Worm (Caenorhabditis elegans): ENCODE results near the gene daf-42.

Gene daf-42

DNA sequence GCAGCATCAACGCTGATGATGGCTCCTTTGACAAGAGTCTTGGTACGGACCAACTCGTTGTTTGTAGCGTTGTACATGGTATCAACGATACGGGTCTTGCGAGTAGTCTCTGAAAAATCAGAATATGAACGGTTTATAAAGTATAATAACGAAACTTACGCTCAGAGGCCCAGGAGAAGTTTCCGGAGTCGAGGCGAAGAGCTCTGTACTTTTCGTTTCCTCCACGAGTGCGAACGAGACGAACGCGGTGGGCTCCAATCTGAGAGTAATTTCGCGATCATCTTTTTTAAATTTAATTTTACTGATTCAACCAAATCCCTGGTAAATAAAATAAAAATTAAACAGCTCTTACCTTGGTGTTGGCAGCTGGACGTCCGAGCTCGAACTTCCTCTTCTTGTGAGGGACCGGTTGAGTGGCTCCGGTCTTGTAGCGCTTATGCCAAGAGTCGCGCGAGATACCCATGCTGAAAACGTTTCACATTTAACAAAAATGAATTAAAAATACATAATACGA lies 33.2 kb downstream of the daf-42 start, which contains the start of gene rps-8:
rps-8 (minus strand) TSS at position 464 of the 514 bp plus-strand sequence.
- no peak for TF ChIP-seq him-1 (tag; optimal IDR thresholded peaks at IDR 0.05)
- TF ChIP-seq dao-5 (tag; optimal IDR thresholded peaks at IDR 0.05), result no peak
- no peak for TF ChIP-seq W03F9.2 (tag; optimal IDR thresholded peaks at IDR 0.05)

DNA sequence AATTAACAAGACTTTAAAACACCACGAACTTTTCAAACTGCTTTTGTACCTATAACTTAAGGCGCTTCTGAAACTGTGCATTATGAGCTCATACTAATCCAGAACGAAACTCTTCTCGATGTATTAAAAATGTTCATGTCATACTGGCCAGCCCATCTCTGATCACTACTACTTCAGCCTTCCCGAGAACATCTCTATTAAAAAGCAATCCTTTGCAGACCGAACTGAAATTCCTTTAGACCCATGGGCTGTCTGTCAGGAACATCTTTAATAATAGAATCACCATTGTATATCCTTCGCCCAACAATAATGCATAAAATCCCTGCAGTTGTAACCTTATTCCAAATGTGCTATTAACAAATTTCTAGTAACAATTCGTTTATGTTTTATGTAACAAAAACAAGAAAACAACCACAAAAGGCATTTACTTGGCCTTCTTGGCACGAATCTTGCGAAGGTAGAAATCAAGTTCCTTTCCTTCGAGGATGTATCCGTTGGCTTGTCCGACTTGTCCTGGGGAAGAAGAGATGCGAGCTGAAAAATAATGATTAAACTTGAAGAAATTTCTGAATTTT lies 33.9 kb downstream of the daf-42 start:
- TF ChIP-seq W03F9.2 (tag; optimal IDR thresholded peaks at IDR 0.05), result no peak
- no peak for TF ChIP-seq him-1 (tag; optimal IDR thresholded peaks at IDR 0.05)
- TF ChIP-seq dao-5 (tag; optimal IDR thresholded peaks at IDR 0.05), result no peak

DNA sequence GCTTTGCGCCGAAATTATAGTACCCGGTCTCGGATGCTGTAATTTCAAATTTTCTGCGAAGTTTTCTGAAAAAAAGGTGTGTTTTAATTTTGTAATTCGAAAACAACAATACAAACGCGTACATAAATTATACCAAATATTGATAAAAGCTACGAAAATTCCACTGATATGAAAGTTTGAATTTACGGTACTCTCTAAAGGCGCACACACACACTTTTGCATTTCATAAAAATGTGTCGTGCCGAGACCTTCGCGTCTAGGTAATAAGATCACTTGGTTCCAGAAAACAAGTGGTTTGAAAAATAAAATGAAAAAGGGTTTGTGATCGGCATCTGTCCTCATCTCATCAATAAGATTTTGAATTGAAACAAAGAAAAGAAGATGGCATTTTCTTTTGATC lies 35.8 kb downstream of the daf-42 start:
- no peak for TF ChIP-seq dao-5 (tag; optimal IDR thresholded peaks at IDR 0.05)
- no peak for TF ChIP-seq him-1 (tag; optimal IDR thresholded peaks at IDR 0.05)
- TF ChIP-seq W03F9.2 (tag; optimal IDR thresholded peaks at IDR 0.05), result no peak

DNA sequence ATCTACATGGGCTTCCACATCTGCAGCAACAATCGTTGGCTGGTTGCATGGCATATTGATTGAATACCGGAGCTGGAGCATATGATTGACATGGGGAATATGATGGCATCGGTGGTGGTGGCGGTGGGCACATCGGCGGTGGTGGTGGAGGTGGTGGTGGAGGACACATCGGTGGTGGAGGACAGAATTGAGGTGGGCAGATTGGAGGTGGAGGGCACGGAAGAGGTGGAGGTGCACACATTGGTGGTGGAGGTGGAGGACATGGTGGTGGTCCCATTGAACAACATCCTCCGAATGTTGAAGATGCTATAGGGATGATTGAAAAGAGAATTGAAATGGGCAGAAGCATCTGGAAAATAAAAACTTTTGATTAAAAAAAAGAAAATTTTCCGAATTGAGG lies 36.2 kb downstream of the daf-42 start, which contains the start of gene grl-4:
grl-4 (minus strand) TSS at position 351 of the 400 bp plus-strand sequence.
- no peak for TF ChIP-seq W03F9.2 (tag; optimal IDR thresholded peaks at IDR 0.05)

DNA sequence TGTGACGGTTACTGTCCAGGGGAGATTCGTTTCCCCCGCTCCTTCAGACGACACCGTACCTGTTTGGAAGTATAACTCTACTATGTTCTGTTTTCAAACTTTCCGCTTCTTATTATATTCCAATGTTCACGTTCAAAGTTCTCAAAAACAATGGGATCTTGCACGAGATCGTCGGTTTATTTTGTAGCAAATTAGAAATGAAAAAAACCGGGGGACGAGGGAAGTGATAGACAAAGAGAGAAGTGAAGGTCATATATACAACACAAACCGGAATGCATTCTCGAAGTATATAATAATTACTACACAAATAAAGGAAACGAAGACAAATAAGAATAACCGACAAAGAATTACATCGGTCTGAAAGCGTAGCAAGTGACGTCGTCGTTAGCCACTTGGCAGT lies 37.0 kb downstream of the daf-42 start:
- TF ChIP-seq W03F9.2 (tag; optimal IDR thresholded peaks at IDR 0.05), result no peak
- no peak for TF ChIP-seq him-1 (tag; optimal IDR thresholded peaks at IDR 0.05)
- no peak for TF ChIP-seq dao-5 (tag; optimal IDR thresholded peaks at IDR 0.05)

DNA sequence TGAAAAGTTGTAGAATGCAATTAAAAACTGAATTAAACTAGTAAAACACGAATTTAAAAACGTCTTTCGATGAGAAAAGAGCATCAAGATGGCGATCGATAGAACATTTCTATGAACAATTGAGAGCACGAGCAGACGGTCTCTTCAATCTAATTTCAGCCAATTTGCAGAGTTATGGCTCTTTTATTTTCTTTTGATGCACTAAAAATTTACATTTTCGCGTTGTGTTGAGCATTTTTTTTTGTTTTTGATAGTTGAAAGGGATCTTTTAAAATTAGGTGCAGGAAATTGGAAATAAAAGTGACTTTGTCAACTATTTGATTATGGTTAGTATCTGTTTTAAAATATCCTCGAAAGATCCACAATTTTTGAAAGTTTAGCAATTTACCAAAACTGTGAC lies 37.7 kb downstream of the daf-42 start, which contains the start of gene F42C5.6:
F42C5.6 (minus strand) TSS at position 101 of the 400 bp plus-strand sequence.
- TF ChIP-seq W03F9.2 (tag; optimal IDR thresholded peaks at IDR 0.05), result no peak
- TF ChIP-seq dao-5 (tag; optimal IDR thresholded peaks at IDR 0.05), result no peak
- TF ChIP-seq him-1 (tag; optimal IDR thresholded peaks at IDR 0.05), result no peak

DNA sequence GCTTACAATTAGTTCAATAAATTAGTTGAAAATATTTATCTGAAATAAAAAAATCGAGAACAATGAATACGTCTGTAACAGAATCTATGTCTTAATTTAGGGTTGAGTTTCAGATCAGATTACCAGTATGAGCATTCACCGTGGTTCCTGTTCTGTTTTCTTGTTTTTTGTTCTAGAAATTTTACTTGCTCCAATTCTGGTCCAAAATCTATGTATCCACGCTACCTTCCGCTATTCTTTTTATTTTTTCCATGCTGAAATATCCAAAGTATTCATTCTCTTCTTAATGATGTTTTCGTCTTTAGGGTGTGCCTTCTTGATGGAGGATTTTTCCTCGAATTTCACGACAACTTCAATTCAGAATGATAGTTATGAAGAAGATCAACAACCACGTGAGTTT lies 41.3 kb downstream of the daf-42 start, which contains the start of gene npr-27:
npr-27 (plus strand) TSS at position 301 of the 400 bp plus-strand sequence.
- TF ChIP-seq dao-5 (tag; optimal IDR thresholded peaks at IDR 0.05) (no peak), W03F9.2 (tag; optimal IDR thresholded peaks at IDR 0.05) (no peak), him-1 (tag; optimal IDR thresholded peaks at IDR 0.05) (no peak)

DNA sequence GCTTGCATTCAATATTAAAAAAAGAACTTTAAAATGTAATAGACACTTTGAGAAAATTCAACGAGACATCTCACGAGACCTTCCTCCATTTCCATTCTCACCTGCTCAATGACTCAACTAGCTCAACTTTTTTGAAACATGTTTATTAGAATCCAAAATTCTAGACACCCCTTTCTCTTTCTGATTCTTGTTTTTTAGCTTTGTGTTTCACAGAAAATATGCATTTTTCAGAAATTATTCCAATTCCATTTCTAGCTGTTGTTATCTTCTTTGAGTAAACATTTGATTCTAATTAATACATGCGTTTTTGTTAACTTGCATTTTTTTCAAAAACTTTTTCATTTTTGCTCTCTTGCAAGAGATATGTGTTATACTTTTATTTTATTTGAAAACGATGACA lies 45.2 kb downstream of the daf-42 start:
- TF ChIP-seq dao-5 (tag; optimal IDR thresholded peaks at IDR 0.05) (no peak), W03F9.2 (tag; optimal IDR thresholded peaks at IDR 0.05) (no peak), him-1 (tag; optimal IDR thresholded peaks at IDR 0.05) (no peak)

DNA sequence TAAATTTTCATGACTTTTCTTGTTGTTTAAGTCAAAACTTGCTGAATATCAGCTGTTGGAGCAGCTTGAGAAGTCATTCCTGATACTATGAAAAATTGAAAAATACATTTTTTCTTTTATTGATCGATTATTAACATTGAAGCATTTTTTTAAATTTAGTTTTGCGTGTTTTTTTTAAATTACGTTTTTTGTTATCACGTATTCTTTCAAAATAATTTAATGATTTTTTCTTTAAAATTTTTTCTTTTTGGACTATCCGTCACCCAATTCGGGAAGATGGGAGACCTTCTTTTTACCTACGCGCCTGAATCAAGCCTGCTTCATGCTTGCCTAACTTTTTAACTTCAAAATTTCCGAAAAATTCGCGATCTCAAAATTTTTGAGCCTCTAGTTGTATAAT lies 52.5 kb downstream of the daf-42 start, which contains the start of gene F42C5.5:
F42C5.5 (minus strand) TSS at position 101 of the 400 bp plus-strand sequence.
- TF ChIP-seq him-1 (tag; optimal IDR thresholded peaks at IDR 0.05), result no peak
- TF ChIP-seq W03F9.2 (tag; optimal IDR thresholded peaks at IDR 0.05), result no peak
- TF ChIP-seq dao-5 (tag; optimal IDR thresholded peaks at IDR 0.05), result no peak

DNA sequence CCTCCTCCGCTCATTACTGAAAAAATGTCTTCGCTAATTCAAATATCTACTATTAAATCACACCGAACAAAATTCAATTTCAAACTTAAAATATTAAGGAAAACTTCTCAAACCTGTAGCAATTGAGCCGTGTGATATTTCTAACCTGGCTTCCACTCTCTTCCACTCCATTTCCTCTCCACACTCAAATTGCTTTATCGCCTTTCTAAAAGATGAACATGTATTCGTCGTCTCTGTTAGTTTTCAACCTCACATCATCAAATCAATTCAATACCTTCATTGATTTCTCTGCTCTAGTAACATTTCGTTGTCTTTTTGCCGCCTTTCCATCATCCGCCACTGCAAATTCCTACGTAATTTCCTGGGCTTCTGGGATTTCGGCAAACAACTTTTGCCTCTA lies 54.7 kb downstream of the daf-42 start, which contains the start of gene F42C5.4:
F42C5.4 (minus strand) TSS at position 171 of the 400 bp plus-strand sequence.
- TF ChIP-seq him-1 (tag; optimal IDR thresholded peaks at IDR 0.05), result no peak

DNA sequence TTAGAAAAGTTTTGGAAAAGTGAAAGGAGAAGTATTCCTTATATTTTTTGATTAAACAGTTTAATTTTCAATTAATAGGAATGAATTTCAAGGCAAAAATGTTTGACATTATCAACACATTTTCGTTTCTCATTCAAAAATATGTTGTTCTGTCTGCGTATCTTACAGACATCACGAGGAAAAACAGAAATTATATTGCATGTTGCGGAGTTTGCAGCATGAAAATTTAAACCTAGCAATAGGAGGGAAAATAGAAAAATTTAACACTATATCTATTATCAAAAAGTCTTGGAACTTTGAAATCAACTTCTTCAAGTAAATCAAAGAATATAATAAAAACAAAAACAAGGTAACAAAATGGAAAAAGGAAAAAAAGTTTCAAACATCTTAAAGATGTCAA lies 55.6 kb downstream of the daf-42 start:
- TF ChIP-seq him-1 (tag; optimal IDR thresholded peaks at IDR 0.05) (no peak), dao-5 (tag; optimal IDR thresholded peaks at IDR 0.05) (no peak), W03F9.2 (tag; optimal IDR thresholded peaks at IDR 0.05) (no peak)

DNA sequence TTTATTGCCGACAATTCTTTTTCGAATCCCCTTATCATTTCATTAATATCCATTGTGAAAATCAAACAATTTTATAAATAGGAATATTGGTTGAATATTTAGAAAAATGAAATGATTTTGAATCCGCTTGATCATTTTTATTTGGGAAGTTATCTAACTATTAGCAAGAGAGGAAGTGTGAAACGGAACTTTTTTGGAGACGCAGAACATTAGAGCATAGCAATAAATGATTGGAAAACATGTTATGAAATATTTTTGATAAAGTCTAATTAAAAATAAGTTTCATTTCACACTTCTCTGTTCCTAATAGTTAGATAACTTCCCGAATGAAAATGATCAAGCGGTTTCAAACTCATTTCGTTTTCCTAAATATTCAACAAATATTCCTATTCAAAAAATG lies 59.2 kb downstream of the daf-42 start, which contains the start of gene F42C5.3:
F42C5.3 (minus strand) TSS at position 101 of the 400 bp plus-strand sequence.
- TF ChIP-seq W03F9.2 (tag; optimal IDR thresholded peaks at IDR 0.05), result no peak
- no peak for TF ChIP-seq him-1 (tag; optimal IDR thresholded peaks at IDR 0.05)
- no peak for TF ChIP-seq dao-5 (tag; optimal IDR thresholded peaks at IDR 0.05)

DNA sequence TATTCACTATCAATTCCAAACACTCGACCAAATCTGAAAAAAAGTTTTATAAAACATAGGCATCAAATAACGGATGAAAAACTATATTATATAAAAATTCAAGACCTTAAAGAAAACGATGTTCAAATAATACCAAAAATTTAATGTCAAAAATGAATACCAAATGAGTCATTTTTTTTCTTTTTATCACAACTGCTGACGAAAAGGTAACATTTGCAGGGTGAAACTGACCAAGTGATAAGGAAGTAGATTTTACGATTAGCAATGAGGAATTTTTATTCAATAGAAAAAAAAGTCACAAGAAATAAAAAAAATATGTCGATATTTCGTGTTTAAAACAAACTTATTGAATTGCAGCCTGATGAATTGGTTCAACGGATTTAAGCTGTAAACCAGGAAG lies 60.8 kb downstream of the daf-42 start, which contains the start of gene C06E4.8:
C06E4.8 (minus strand) TSS at position 37 of the 400 bp plus-strand sequence.
- TF ChIP-seq dao-5 (tag; optimal IDR thresholded peaks at IDR 0.05) (no peak), W03F9.2 (tag; optimal IDR thresholded peaks at IDR 0.05) (no peak), him-1 (tag; optimal IDR thresholded peaks at IDR 0.05) (no peak)
